Fruit fly (Drosophila melanogaster): Measurements from ENCODE around the gene CG6661.

The CG6661 gene

DNA sequence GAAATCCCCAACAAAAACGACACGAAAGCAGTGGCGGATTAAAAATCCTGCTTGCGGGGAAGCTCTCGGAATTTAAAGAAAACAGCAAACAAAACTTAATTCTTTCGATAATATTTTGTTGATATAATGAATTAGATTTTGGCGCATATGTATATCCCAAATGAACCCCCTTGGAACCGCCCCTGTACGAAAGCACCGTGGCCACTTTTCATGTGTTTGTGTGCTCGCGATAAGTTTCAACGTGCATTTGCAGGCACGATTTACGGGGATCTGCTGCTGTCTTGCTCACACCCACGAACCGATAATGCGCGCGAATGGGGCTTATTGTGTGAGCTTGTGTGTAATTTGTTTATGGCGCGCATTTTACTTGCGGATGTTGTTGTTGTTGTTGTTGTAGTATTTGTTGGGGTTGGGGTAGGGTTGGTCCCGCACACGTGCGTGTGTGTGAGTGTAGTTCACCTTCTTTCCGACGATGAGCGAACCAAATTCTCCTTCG, 29.6 kb upstream of the CG6661 start (continued):
- TF ChIP-seq Opbp (GFP tag; IDR thresholded peaks at IDR 0.05; ENCODE audit: partially characterized antibody) (peak; percentile 40; the same call in 1 of the 3 replicates), CG10654 (GFP tag; optimal IDR thresholded peaks at IDR 0.05) (peak; percentile 94), MESR4 (GFP tag; optimal IDR thresholded peaks at IDR 0.05) (peak; percentile 44), Sox100B (GFP tag; optimal IDR thresholded peaks at IDR 0.05) (peak; percentile 93), CoRest (tag; optimal IDR thresholded peaks at IDR 0.05) (peak; percentile 96), HmgZ (tag; optimal IDR thresholded peaks at IDR 0.05) (peak; percentile 95), prd (optimal IDR thresholded peaks at IDR 0.05) (no peak), prd (GFP tag; IDR thresholded peaks at IDR 0.05) (peak; percentile 93), yki (optimal IDR thresholded peaks at IDR 0.05) (no peak), CG7987 (GFP tag; optimal IDR thresholded peaks at IDR 0.05) (peak; percentile 87), Elba2 (GFP tag; optimal IDR thresholded peaks at IDR 0.05) (no peak), trh (GFP tag; optimal IDR thresholded peaks at IDR 0.05) (peak; percentile 82), CG8290 (GFP tag; optimal IDR thresholded peaks at IDR 0.05) (peak; percentile 78), CG8290 (tag; optimal IDR thresholded peaks at IDR 0.05) (peak; percentile 39 to 98), rib (GFP tag; IDR thresholded peaks at IDR 0.05) (peak; percentile 77), HLH3B (GFP tag; IDR thresholded peaks at IDR 0.05) (peak; percentile 98), CG42726 (GFP tag; IDR thresholded peaks at IDR 0.05; ENCODE audit: partially characterized antibody) (no peak), CG5245 (GFP tag; optimal IDR thresholded peaks at IDR 0.05) (peak; percentile 92), kni (GFP tag; optimal IDR thresholded peaks at IDR 0.05) (peak; percentile 88), esg (GFP tag; conservative IDR thresholded peaks at IDR 0.05) (peak; percentile 95), sim (GFP tag; IDR thresholded peaks at IDR 0.05) (peak; percentile 61; the same call in 1 of the 2 replicates), shn (GFP tag; optimal IDR thresholded peaks at IDR 0.05) (peak; percentile 94), bab2 (GFP tag; optimal IDR thresholded peaks at IDR 0.05) (peak; percentile 97), HLH4C (GFP tag; IDR thresholded peaks at IDR 0.05; ENCODE audit: partially characterized antibody) (no peak), CG4360 (GFP tag; IDR thresholded peaks at IDR 0.05) (peak; percentile 91), sug (tag; optimal IDR thresholded peaks at IDR 0.05) (peak; percentile 93), Ets97D (GFP tag; optimal IDR thresholded peaks at IDR 0.05) (peak; percentile 81), CG16813 (GFP tag; IDR thresholded peaks at IDR 0.05; ENCODE audit: partially characterized antibody) (no peak), H15 (GFP tag; IDR thresholded peaks at IDR 0.05) (peak; percentile 96), Eip74EF (GFP tag; optimal IDR thresholded peaks at IDR 0.05) (peak in 1 of 2 experiments; percentile 91), CG3163 (GFP tag; optimal IDR thresholded peaks at IDR 0.05) (peak; percentile 72), CG2199 (GFP tag; IDR thresholded peaks at IDR 0.05) (peak; percentile 98), CG18476 (GFP tag; optimal IDR thresholded peaks at IDR 0.05) (peak; percentile 88), ems (GFP tag; optimal IDR thresholded peaks at IDR 0.05) (peak; percentile 97), CG14050 (GFP tag; IDR thresholded peaks at IDR 0.05) (peak; percentile 96), CG2129 (GFP tag; IDR thresholded peaks at IDR 0.05; ENCODE audit: partially characterized antibody) (no peak), Oli (tag; optimal IDR thresholded peaks at IDR 0.05) (peak; percentile 96), chif (GFP tag; optimal IDR thresholded peaks at IDR 0.05) (peak; percentile 95 to 96), Optix (GFP tag; IDR thresholded peaks at IDR 0.05) (peak; percentile 97), CG6254 (GFP tag; optimal IDR thresholded peaks at IDR 0.05) (peak; percentile 89), nerfin-2 (GFP tag; IDR thresholded peaks at IDR 0.05; ENCODE audit: partially characterized antibody) (no peak; the same call in 1 of the 2 replicates), Sry-δ (GFP tag; optimal IDR thresholded peaks at IDR 0.05) (peak; percentile 73), Scr (GFP tag; IDR thresholded peaks at IDR 0.05; ENCODE audit: partially characterized antibody) (no peak), CG17186 (GFP tag; optimal IDR thresholded peaks at IDR 0.05) (peak; percentile 72), cg (GFP tag; optimal IDR thresholded peaks at IDR 0.05) (peak; percentile 92), sc (optimal IDR thresholded peaks at IDR 0.05) (no peak), sc (GFP tag; optimal IDR thresholded peaks at IDR 0.05) (peak; percentile 85), CG31441 (GFP tag; IDR thresholded peaks at IDR 0.05) (peak; percentile 93), CG3407 (GFP tag; optimal IDR thresholded peaks at IDR 0.05) (peak; percentile 93), grau (tag; optimal IDR thresholded peaks at IDR 0.05) (peak; percentile 93), pfk (GFP tag; optimal IDR thresholded peaks at IDR 0.05) (no peak)
